Fruit fly (Drosophila melanogaster) whole organism, embryonic: ENCODE data around the gene hook.

Experiments
- Aef1 ChIP-seq: fragments of 200-800 bp; sonication (Bioruptor generic); IDR thresholded peaks from 3 replicates; pipeline ENCODE4 v1.3.6; 2022; ENCODE audit warnings: missing biosample characterization, missing genetic modification characterization
- CG10979 ChIP-seq: fragments of 200-800 bp; sonication (Bioruptor generic); optimal IDR thresholded peaks from 2 replicates; lab custom pipeline; 2018; ENCODE audit warnings: missing biosample characterization, mild to moderate bottlenecking, missing genetic modification characterization, moderate library complexity
- CG11398 ChIP-seq: fragments of 200-800 bp; sonication (Bioruptor generic); optimal IDR thresholded peaks from 2 replicates; lab custom pipeline; 2016; ENCODE audit warnings: missing biosample characterization, missing genetic modification characterization
- CG11560 ChIP-seq: fragments of 200-800 bp; sonication (Bioruptor generic); IDR thresholded peaks from 3 replicates; pipeline ENCODE4 v1.3.6; 2022; ENCODE audit warnings: missing biosample characterization, missing genetic modification characterization
- CG11723 ChIP-seq: fragments of 200-800 bp; sonication (Bioruptor generic); optimal IDR thresholded peaks from 2 replicates; lab custom pipeline; 2017; ENCODE audit warnings: missing biosample characterization, mild to moderate bottlenecking, missing genetic modification characterization
- CG12104 ChIP-seq: fragments of 200-800 bp; sonication (Bioruptor generic); optimal IDR thresholded peaks from 3 replicates; lab custom pipeline; 2016; ENCODE audit warnings: missing biosample characterization, missing genetic modification characterization
- CG1233 ChIP-seq: fragments of 200-800 bp; sonication (Bioruptor generic); optimal IDR thresholded peaks from 4 replicates; lab custom pipeline; 2018; ENCODE audit warnings: missing biosample characterization, mild to moderate bottlenecking, missing genetic modification characterization
- CG13287 ChIP-seq: fragments of 200-800 bp; sonication (Bioruptor generic); IDR thresholded peaks from 2 replicates; pipeline ENCODE4 v1.3.6; 2022; ENCODE audit warnings: missing biosample characterization, missing genetic modification characterization; ENCODE audit not compliant: partially characterized antibody
- CG13424 ChIP-seq: fragments of 200-800 bp; sonication (Bioruptor generic); optimal IDR thresholded peaks from 2 replicates; lab custom pipeline; 2019; ENCODE audit warnings: missing biosample characterization, mild to moderate bottlenecking, missing genetic modification characterization, moderate library complexity
- CG14441 ChIP-seq: fragments of 200-800 bp; sonication (Bioruptor generic); IDR thresholded peaks from 2 replicates; pipeline ENCODE4 v1.3.6; 2022; ENCODE audit warnings: missing biosample characterization, missing genetic modification characterization
- CG14667 ChIP-seq: fragments of 200-800 bp; sonication (Bioruptor generic); IDR thresholded peaks from 2 replicates; pipeline ENCODE4 v1.3.6; 2022; ENCODE audit warnings: missing biosample characterization, missing genetic modification characterization
- CG18599 ChIP-seq: fragments of 200-800 bp; sonication (Bioruptor generic); optimal IDR thresholded peaks from 3 replicates; lab custom pipeline; 2017; ENCODE audit warnings: missing biosample characterization, missing genetic modification characterization, mild to moderate bottlenecking, moderate library complexity, missing genetic modification reagents
- CG2129 ChIP-seq: fragments of 200-800 bp; sonication (Bioruptor generic); IDR thresholded peaks from 2 replicates; pipeline ENCODE4 v1.3.6; 2022; ENCODE audit warnings: missing biosample characterization, missing genetic modification characterization; ENCODE audit not compliant: partially characterized antibody
- CG32767 ChIP-seq: fragments of 200-800 bp; sonication (Bioruptor generic); IDR thresholded peaks from 2 replicates; pipeline ENCODE4 v1.3.6; 2022; ENCODE audit warnings: missing biosample characterization, missing genetic modification characterization
- CG32772 ChIP-seq: fragments of 200-800 bp; sonication (Bioruptor generic); IDR thresholded peaks from 2 replicates; pipeline ENCODE4 v1.3.6; 2022; ENCODE audit warnings: missing biosample characterization, missing genetic modification characterization
- CG34422 ChIP-seq: fragments of 200-800 bp; sonication (Bioruptor generic); IDR thresholded peaks from 3 replicates; pipeline ENCODE4 v1.3.6; 2022; ENCODE audit warnings: missing biosample characterization, missing genetic modification characterization
- CG42726 ChIP-seq: fragments of 200-800 bp; sonication (Bioruptor generic); IDR thresholded peaks from 2 replicates; pipeline ENCODE4 v1.3.6; 2022; ENCODE audit warnings: missing biosample characterization, missing genetic modification characterization; ENCODE audit not compliant: partially characterized antibody
- CG7357 ChIP-seq: fragments of 200-800 bp; sonication (Bioruptor generic); IDR thresholded peaks from 3 replicates; pipeline ENCODE4 v1.3.6; 2022; ENCODE audit warnings: missing biosample characterization, missing genetic modification characterization
- CG7556 ChIP-seq: fragments of 200-800 bp; sonication (Bioruptor generic); optimal IDR thresholded peaks from 2 replicates; lab custom pipeline; 2017; ENCODE audit warnings: missing biosample characterization, mild to moderate bottlenecking, missing genetic modification characterization
- CG9932 ChIP-seq: fragments of 200-800 bp; sonication (Bioruptor generic); IDR thresholded peaks from 2 replicates; pipeline ENCODE4 v1.3.6; 2022; ENCODE audit warnings: missing biosample characterization, missing genetic modification characterization
- Deaf1 ChIP-seq: fragments of 200-800 bp; optimal IDR thresholded peaks from 3 replicates; lab custom pipeline; 2019; ENCODE audit warnings: missing biosample characterization, mild to moderate bottlenecking, missing genetic modification characterization, moderate library complexity
- Dek ChIP-seq: fragments of 200-800 bp; sonication (Bioruptor generic); optimal IDR thresholded peaks from 3 replicates; lab custom pipeline; 2019; ENCODE audit warnings: missing biosample characterization, mild to moderate bottlenecking, missing genetic modification characterization, moderate library complexity
- Dip2 ChIP-seq: fragments of 200-800 bp; sonication (Bioruptor generic); IDR thresholded peaks from 2 replicates; pipeline ENCODE4 v1.3.6; 2022; ENCODE audit warnings: missing biosample characterization, missing genetic modification characterization
- Dp ChIP-seq: fragments of 200-800 bp; sonication (Bioruptor generic); optimal IDR thresholded peaks from 2 replicates; lab custom pipeline; 2018; ENCODE audit warnings: missing biosample characterization, mild to moderate bottlenecking, missing genetic modification characterization, moderate library complexity
- Dref ChIP-seq: fragments of 200-800 bp; sonication (Bioruptor generic); IDR thresholded peaks from 2 replicates; pipeline ENCODE4 v1.3.6; 2022; ENCODE audit warnings: missing biosample characterization, missing genetic modification characterization
- H2.0 ChIP-seq: fragments of 200-800 bp; sonication (Bioruptor generic); IDR thresholded peaks from 2 replicates; pipeline ENCODE4 v1.3.6; 2022; ENCODE audit warnings: missing biosample characterization, missing genetic modification characterization
- Hey ChIP-seq: fragments of 200-800 bp; sonication (Bioruptor generic); optimal IDR thresholded peaks from 3 replicates; lab custom pipeline; 2018; ENCODE audit warnings: missing biosample characterization, mild to moderate bottlenecking, missing genetic modification characterization
- Mes4 ChIP-seq: fragments of 200-800 bp; sonication (Bioruptor generic); optimal IDR thresholded peaks from 2 replicates; lab custom pipeline; 2016; ENCODE audit warnings: missing biosample characterization, missing genetic modification characterization
- NfI ChIP-seq: fragments of 200-800 bp; sonication (Bioruptor generic); optimal IDR thresholded peaks from 3 replicates; lab custom pipeline; 2018; ENCODE audit warnings: missing biosample characterization, mild to moderate bottlenecking, missing genetic modification characterization, moderate library complexity
- PHDP ChIP-seq: fragments of 200-800 bp; sonication (Bioruptor generic); optimal IDR thresholded peaks from 3 replicates; lab custom pipeline; 2018; ENCODE audit warnings: missing biosample characterization, mild to moderate bottlenecking, missing genetic modification characterization, moderate library complexity
- Side ChIP-seq: fragments of 200-800 bp; sonication (Bioruptor generic); optimal IDR thresholded peaks from 2 replicates; lab custom pipeline; 2016; ENCODE audit warnings: missing biosample characterization, missing genetic modification characterization
- TFAM ChIP-seq: fragments of 200-800 bp; sonication (Bioruptor generic); optimal IDR thresholded peaks from 2 replicates; lab custom pipeline; 2017; ENCODE audit warnings: missing biosample characterization, missing genetic modification characterization, inconsistent platforms
- YL-1 ChIP-seq: fragments of 200-800 bp; sonication (Bioruptor generic); optimal IDR thresholded peaks from 3 replicates; lab custom pipeline; 2017; ENCODE audit warnings: missing biosample characterization, mild to moderate bottlenecking, missing genetic modification characterization
- ac ChIP-seq: fragments of 200-800 bp; sonication (Bioruptor generic); optimal IDR thresholded peaks from 3 replicates; lab custom pipeline; 2017; ENCODE audit warnings: missing biosample characterization, mild to moderate bottlenecking, missing genetic modification characterization
- bsh ChIP-seq, 2 experiments: fragments of 200-800 bp; sonication (Bioruptor generic); optimal IDR thresholded peaks; 2 replicates each; lab custom pipeline; 2017 to 2018; ENCODE audit warnings: mild to moderate bottlenecking in 2 of 2, missing biosample characterization in 2 of 2, missing genetic modification characterization in 2 of 2, moderate library complexity in 1 of 2
- fd3F ChIP-seq: fragments of 200-800 bp; sonication (Bioruptor generic); optimal IDR thresholded peaks from 2 replicates; lab custom pipeline; 2018; ENCODE audit warnings: missing biosample characterization, mild to moderate bottlenecking, missing genetic modification characterization, moderate library complexity
- gcm2 ChIP-seq: fragments of 200-800 bp; sonication (Bioruptor generic); optimal IDR thresholded peaks from 2 replicates; lab custom pipeline; 2016; ENCODE audit warnings: missing biosample characterization, missing genetic modification characterization
- her ChIP-seq: fragments of 200-800 bp; sonication (Bioruptor generic); optimal IDR thresholded peaks from 2 replicates; lab custom pipeline; 2016; ENCODE audit warnings: missing biosample characterization, missing genetic modification characterization
- hkb ChIP-seq, 2 experiments: fragments of 200-800 bp in 1 of 2; fragments of >200 bp in 1 of 2; sonication (Bioruptor generic) in 1 of 2; IDR thresholded peaks in 1 of 2; optimal IDR thresholded peaks in 1 of 2; 2 replicates each; pipeline versions ENCODE4 v1.3.6 to Lab custom; 2017 to 2022; ENCODE audit warnings: missing biosample characterization in 1 of 2, missing genetic modification characterization in 1 of 2
- lov ChIP-seq, 2 experiments: fragments of 200-800 bp in 1 of 2; fragments of >200 bp in 1 of 2; sonication (Bioruptor generic) in 1 of 2; IDR thresholded peaks in 1 of 2; optimal IDR thresholded peaks in 1 of 2; 2 replicates in 1 of 2; 3 replicates in 1 of 2; pipeline versions ENCODE4 v1.3.6 to Lab custom; 2017 to 2022; ENCODE audit warnings: missing biosample characterization in 1 of 2, missing genetic modification characterization in 1 of 2
- mam ChIP-seq: fragments of 200-800 bp; sonication (Bioruptor generic); optimal IDR thresholded peaks from 3 replicates; lab custom pipeline; 2016; ENCODE audit warnings: missing biosample characterization, missing genetic modification characterization
- mirr ChIP-seq: fragments of 200-800 bp; sonication (Bioruptor generic); optimal IDR thresholded peaks from 3 replicates; lab custom pipeline; 2018; ENCODE audit warnings: missing biosample characterization, mild to moderate bottlenecking, missing genetic modification characterization
- nerfin-2 ChIP-seq: fragments of 200-800 bp; sonication (Bioruptor generic); IDR thresholded peaks from 2 replicates; pipeline ENCODE4 v1.3.6; 2022; ENCODE audit warnings: missing biosample characterization, missing genetic modification characterization; ENCODE audit not compliant: partially characterized antibody
- sens ChIP-seq: fragments of 200-800 bp; sonication (Bioruptor generic); peaks from one replicate; lab custom pipeline; 2016; ENCODE audit warnings: missing biosample characterization, missing genetic modification characterization
- sob ChIP-seq: fragments of 200-800 bp; sonication (Bioruptor generic); IDR thresholded peaks from 2 replicates; pipeline ENCODE4 v1.3.6; 2022; ENCODE audit warnings: missing biosample characterization, missing genetic modification characterization
- sqz ChIP-seq: fragments of 200-800 bp; sonication (Bioruptor generic); optimal IDR thresholded peaks from 3 replicates; lab custom pipeline; 2018; ENCODE audit warnings: missing biosample characterization, mild to moderate bottlenecking, missing genetic modification characterization
- tll ChIP-seq, 2 experiments: fragments of 200-800 bp in 1 of 2; fragments of >200 bp in 1 of 2; sonication (Bioruptor generic) in 1 of 2; optimal IDR thresholded peaks; 2 replicates each; lab custom pipeline; 2017 to 2019; ENCODE audit warnings: missing biosample characterization in 2 of 2, missing genetic modification characterization in 2 of 2, mild to moderate bottlenecking in 1 of 2, moderate library complexity in 1 of 2
- wor ChIP-seq: fragments of 200-800 bp; sonication (Bioruptor generic); IDR thresholded peaks from 2 replicates; pipeline ENCODE4 v1.3.6; 2022; ENCODE audit warnings: missing biosample characterization, missing genetic modification characterization

Gene hook

dm6 chr2L:19014881-19015366 lies 18.4 kb downstream of the hook start (continued):
- TF ChIP-seq Hey (peak; percentile 71), hkb (optimal IDR thresholded peaks at IDR 0.05; lab: Kevin White, UChicago) (no peak), hkb (GFP tag; IDR thresholded peaks at IDR 0.05; lab: Robert Waterston, UW) (no peak), ac (no peak), lov (optimal IDR thresholded peaks at IDR 0.05; lab: Kevin White, UChicago) (no peak), lov (GFP tag; IDR thresholded peaks at IDR 0.05; lab: Robert Waterston, UW) (no peak), Aef1 (GFP tag; lab: Robert Waterston, UW) (0 out of 3 replicates have a peak, but pooled peaks have one; percentile 2), CG32772 (GFP tag; lab: Robert Waterston, UW) (no peak), CG14667 (GFP tag; lab: Robert Waterston, UW) (no peak), YL-1 (GFP tag; lab: Kevin White, UChicago) (no peak), mirr (GFP tag; lab: Kevin White, UChicago) (peak; percentile 46), mam (no peak), sens (GFP tag; lab: Kevin White, UChicago) (no peak), Dp (GFP tag; lab: Kevin White, UChicago) (no peak), CG7556 (GFP tag; lab: Kevin White, UChicago) (peak; percentile 53), CG2129 (GFP tag; lab: Robert Waterston, UW) (no peak), CG34422 (GFP tag; lab: Robert Waterston, UW) (no peak), tll (GFP tag; optimal IDR thresholded peaks at IDR 0.05; lab: Kevin White, UChicago) (no peak), CG11723 (no peak), wor (GFP tag; lab: Robert Waterston, UW) (peak; percentile 9; the same call in 1 of the 2 replicates), PHDP (tag; lab: Kevin White, UChicago) (no peak), CG9932 (no peak), Mes4 (no peak), CG18599 (peak; percentile 57), Deaf1 (tag; lab: Kevin White, UChicago) (peak; percentile 68), CG11560 (tag; lab: Robert Waterston, UW) (no peak), CG7357 (GFP tag; lab: Robert Waterston, UW) (no peak), Dip2 (GFP tag; lab: Robert Waterston, UW) (no peak)

- TF ChIP-seq her (no peak), CG14441 (GFP tag; lab: Robert Waterston, UW) (peak; percentile 50), CG13287 (GFP tag; lab: Robert Waterston, UW) (no peak), CG42726 (GFP tag; lab: Robert Waterston, UW) (no peak), fd3F (peak; percentile 65), gcm2 (GFP tag; lab: Kevin White, UChicago) (no peak), CG12104 (GFP tag; lab: Kevin White, UChicago) (peak; percentile 49), CG11398 (no peak), sob (GFP tag; lab: Robert Waterston, UW) (peak; percentile 67), Dek (peak; percentile 74), sqz (peak; percentile 58), CG13424 (tag; lab: Kevin White, UChicago) (peak; percentile 89), sens (GFP tag; lab: Kevin White, UChicago) (peak; percentile 80), Side (GFP tag; lab: Kevin White, UChicago) (no peak), CG10979 (peak; percentile 69), CG32767 (GFP tag; lab: Robert Waterston, UW) (peak; percentile 61; the same call in 1 of the 2 replicates), NfI (GFP tag; lab: Kevin White, UChicago) (peak; percentile 84), nerfin-2 (no peak), Dref (GFP tag; lab: Robert Waterston, UW) (no peak), bsh (GFP tag; optimal IDR thresholded peaks at IDR 0.05; lab: Kevin White, UChicago) (peak in 1 of 2 experiments; percentile 73), TFAM (no peak), CG1233 (GFP tag; lab: Kevin White, UChicago) (peak; percentile 74), H2.0 (GFP tag; lab: Robert Waterston, UW) (0 out of 2 replicates have a peak, but pooled peaks have one; percentile 29)
Observed at dm6 chr2L:19014032-19014880, 19.0 kb downstream of the hook start.
